Fruit fly (Drosophila melanogaster): Measurements from ENCODE around the gene eIF4E3.

eIF4E3 gene

DNA sequence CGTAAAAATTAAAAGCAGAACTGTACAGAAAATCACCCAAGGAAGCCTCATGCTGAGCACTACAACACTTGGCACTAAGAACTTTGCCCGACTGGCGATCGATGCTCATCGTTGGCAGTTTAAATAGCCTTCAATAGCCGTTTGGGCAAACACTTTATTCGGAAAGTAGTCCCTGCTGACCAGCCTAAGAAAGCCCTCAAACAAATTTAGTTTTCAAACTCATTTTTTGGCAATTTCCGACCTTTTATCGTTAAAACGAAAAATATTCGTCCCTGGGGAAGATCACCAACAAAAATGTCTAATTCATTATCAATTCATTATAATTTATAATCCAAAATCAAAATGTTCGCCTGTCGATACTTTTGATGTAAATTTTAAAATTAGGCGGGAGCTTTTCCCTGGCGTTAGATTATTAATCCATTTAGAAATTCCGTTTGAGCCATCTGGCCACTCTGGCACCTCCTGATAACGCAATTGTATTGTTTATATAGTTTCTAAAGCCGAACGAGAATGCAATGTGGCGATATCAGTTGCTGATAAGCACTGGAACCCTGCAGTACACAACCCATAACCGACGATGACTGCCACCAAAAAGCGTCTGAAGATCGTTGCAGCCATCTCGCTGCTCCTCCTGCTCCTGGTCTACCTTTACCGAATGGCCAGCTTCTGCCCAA is 48.4 kb upstream of the eIF4E3 start, which contains the start of the genes mthl7 and Uxs (continued):
- TF ChIP-seq zf30C (GFP tag; optimal IDR thresholded peaks at IDR 0.05) (no peak), CG3065 (GFP tag; optimal IDR thresholded peaks at IDR 0.05) (no peak), az2 (GFP tag; optimal IDR thresholded peaks at IDR 0.05) (no peak), CG10274 (GFP tag; optimal IDR thresholded peaks at IDR 0.05) (no peak), CG14710 (tag; optimal IDR thresholded peaks at IDR 0.05) (peak; percentile 4), CG14014 (GFP tag; IDR thresholded peaks at IDR 0.05) (no peak), tna (GFP tag; IDR thresholded peaks at IDR 0.05; ENCODE audit: partially characterized antibody) (no peak), CG7372 (GFP tag; IDR thresholded peaks at IDR 0.05) (no peak), crc (GFP tag; optimal IDR thresholded peaks at IDR 0.05) (no peak), peb (GFP tag; IDR thresholded peaks at IDR 0.05) (no peak), CG12744 (GFP tag; optimal IDR thresholded peaks at IDR 0.05) (no peak), crp (GFP tag; optimal IDR thresholded peaks at IDR 0.05) (peak in 1 of 2 experiments; percentile 56), Atf6 (GFP tag; IDR thresholded peaks at IDR 0.05) (no peak), CG2712 (tag; optimal IDR thresholded peaks at IDR 0.05) (no peak), TFAM (GFP tag; optimal IDR thresholded peaks at IDR 0.05) (no peak), gsb-n (tag; optimal IDR thresholded peaks at IDR 0.05) (no peak), CG2889 (GFP tag; IDR thresholded peaks at IDR 0.05) (no peak), hb (GFP tag; IDR thresholded peaks at IDR 0.05; ENCODE audit: partially characterized antibody) (no peak), emc (GFP tag; optimal IDR thresholded peaks at IDR 0.05) (no peak), pros (GFP tag; optimal IDR thresholded peaks at IDR 0.05) (no peak), phol (tag; optimal IDR thresholded peaks at IDR 0.05) (no peak), Dek (tag; optimal IDR thresholded peaks at IDR 0.05) (no peak), CG12299 (tag; optimal IDR thresholded peaks at IDR 0.05) (no peak), wek (GFP tag; optimal IDR thresholded peaks at IDR 0.05) (no peak), CG12071 (GFP tag; optimal IDR thresholded peaks at IDR 0.05) (no peak), tio (GFP tag; optimal IDR thresholded peaks at IDR 0.05) (no peak), ttk (GFP tag; IDR thresholded peaks at IDR 0.05) (no peak), jigr1 (GFP tag; IDR thresholded peaks at IDR 0.05) (no peak), CG8359 (GFP tag; optimal IDR thresholded peaks at IDR 0.05; ENCODE audit: borderline replicate concordance) (no peak), CG7357 (GFP tag; IDR thresholded peaks at IDR 0.05) (no peak), CG11560 (tag; IDR thresholded peaks at IDR 0.05) (no peak), Elba2 (GFP tag; optimal IDR thresholded peaks at IDR 0.05) (no peak), CG10431 (GFP tag; optimal IDR thresholded peaks at IDR 0.05) (no peak), CG1647 (GFP tag; optimal IDR thresholded peaks at IDR 0.05) (no peak), Side (GFP tag; optimal IDR thresholded peaks at IDR 0.05) (no peak), Bteb2 (GFP tag; optimal IDR thresholded peaks at IDR 0.05) (no peak), pzg (GFP tag; optimal IDR thresholded peaks at IDR 0.05) (peak; percentile 70), CG4328 (GFP tag; optimal IDR thresholded peaks at IDR 0.05) (no peak), MTF-1 (GFP tag; optimal IDR thresholded peaks at IDR 0.05; ENCODE audit: borderline replicate concordance) (no peak), CG16815 (GFP tag; optimal IDR thresholded peaks at IDR 0.05) (no peak), CG8765 (GFP tag; IDR thresholded peaks at IDR 0.05) (no peak), CG4617 (GFP tag; optimal IDR thresholded peaks at IDR 0.05; ENCODE audit: borderline replicate concordance) (no peak), CG31388 (GFP tag; optimal IDR thresholded peaks at IDR 0.05) (no peak), CG2120 (GFP tag; optimal IDR thresholded peaks at IDR 0.05) (no peak), lov (optimal IDR thresholded peaks at IDR 0.05) (no peak), lov (GFP tag; IDR thresholded peaks at IDR 0.05) (no peak), CG1602 (GFP tag; optimal IDR thresholded peaks at IDR 0.05) (no peak), CG16863 (GFP tag; optimal IDR thresholded peaks at IDR 0.05) (no peak), Aef1 (GFP tag; IDR thresholded peaks at IDR 0.05) (no peak), nerfin-1 (tag; optimal IDR thresholded peaks at IDR 0.05) (no peak), Gug (GFP tag; IDR thresholded peaks at IDR 0.05) (no peak)
